Fruit fly (Drosophila melanogaster): ENCODE results near the gene Exo84.

Gene Exo84

DNA sequence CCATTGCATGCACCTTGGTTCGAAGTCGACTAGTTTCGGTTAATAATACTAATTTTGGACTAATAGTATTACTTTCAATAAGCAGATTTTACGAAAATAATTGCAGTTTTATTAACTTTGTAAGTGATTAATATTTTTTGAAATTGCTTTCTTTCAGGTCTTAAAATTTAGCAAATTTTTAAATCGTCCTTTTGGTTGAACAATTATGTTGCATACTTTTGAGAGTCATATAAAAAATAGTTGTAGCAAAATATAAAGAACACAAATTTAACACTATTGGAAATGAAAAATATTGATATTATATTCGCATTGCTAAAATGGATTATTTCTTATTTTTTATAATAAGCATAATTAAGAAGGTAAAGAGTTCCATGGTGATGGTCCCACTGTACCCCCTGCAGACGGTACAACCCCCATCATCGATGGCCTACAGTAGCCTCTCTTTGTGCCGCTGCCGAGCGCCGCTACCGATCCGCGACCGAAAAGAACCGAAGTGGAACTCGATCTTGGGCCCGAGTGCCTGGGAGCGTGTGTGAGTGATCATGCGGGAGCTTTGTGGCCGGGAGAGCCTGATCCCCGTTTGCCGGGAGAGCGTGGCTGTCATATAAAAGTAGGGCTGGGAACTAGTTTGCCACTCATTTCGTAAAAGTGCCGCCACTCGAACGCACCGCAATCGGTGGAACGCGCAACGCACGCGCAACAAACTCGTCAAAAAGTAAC lies 30.7 kb downstream of the Exo84 start (continued):
- TF ChIP-seq slou (GFP tag; optimal IDR thresholded peaks at IDR 0.05), result peak; percentile 84
- peak; percentile 84 for TF ChIP-seq Hand (GFP tag; optimal IDR thresholded peaks at IDR 0.05)
- peak in 1 of 2 experiments; percentile 10 for TF ChIP-seq tll (GFP tag; optimal IDR thresholded peaks at IDR 0.05)
- TF ChIP-seq Lim3 (GFP tag; IDR thresholded peaks at IDR 0.05), result peak; percentile 56; the same call in 1 of the 2 replicates
- peak; percentile 82 for TF ChIP-seq CG6683 (GFP tag; optimal IDR thresholded peaks at IDR 0.05)
- TF ChIP-seq jumu (GFP tag; optimal IDR thresholded peaks at IDR 0.05), result peak; percentile 74
- peak; percentile 74 for TF ChIP-seq onecut (GFP tag; IDR thresholded peaks at IDR 0.05)
- peak; percentile 89 for TF ChIP-seq CG12942 (GFP tag; optimal IDR thresholded peaks at IDR 0.05)
- TF ChIP-seq CG17829 (tag; optimal IDR thresholded peaks at IDR 0.05), result peak; percentile 96
- TF ChIP-seq kah (GFP tag; optimal IDR thresholded peaks at IDR 0.05), result peak; percentile 80
- peak; percentile 67 for TF ChIP-seq en (GFP tag; optimal IDR thresholded peaks at IDR 0.05)
- no peak for TF ChIP-seq stwl (tag; optimal IDR thresholded peaks at IDR 0.05)
- peak; percentile 52; the same call in 1 of the 3 replicates for TF ChIP-seq ken (GFP tag; IDR thresholded peaks at IDR 0.05)
- TF ChIP-seq Trl (optimal IDR thresholded peaks at IDR 0.05), result peak; percentile 57 to 80
- TF ChIP-seq Trl (GFP tag; optimal IDR thresholded peaks at IDR 0.05), result peak; percentile 72
- peak; percentile 81 for TF ChIP-seq CG12219 (GFP tag; optimal IDR thresholded peaks at IDR 0.05)
- peak; percentile 74 for TF ChIP-seq vvl (GFP tag; IDR thresholded peaks at IDR 0.05)
- TF ChIP-seq dmrt99B (tag; optimal IDR thresholded peaks at IDR 0.05), result peak; percentile 97
- peak; percentile 50 for TF ChIP-seq CG1603 (tag; optimal IDR thresholded peaks at IDR 0.05)
- peak; percentile 13; the same call in 2 of the 3 replicates for TF ChIP-seq ci (GFP tag; IDR thresholded peaks at IDR 0.05)
- peak; percentile 97 for TF ChIP-seq az2 (GFP tag; optimal IDR thresholded peaks at IDR 0.05)
- peak; percentile 88 for TF ChIP-seq ewg (GFP tag; optimal IDR thresholded peaks at IDR 0.05)
- peak; percentile 92 for TF ChIP-seq lmd (GFP tag; IDR thresholded peaks at IDR 0.05)
- TF ChIP-seq salm (tag; optimal IDR thresholded peaks at IDR 0.05), result peak; percentile 88
- peak; percentile 87 for TF ChIP-seq CG6854 (GFP tag; optimal IDR thresholded peaks at IDR 0.05)
- peak; percentile 95 for TF ChIP-seq Atf-2 (GFP tag; optimal IDR thresholded peaks at IDR 0.05)
- peak; percentile 77; the same call in 2 of the 3 replicates for TF ChIP-seq CG11560 (tag; IDR thresholded peaks at IDR 0.05)
- TF ChIP-seq D (optimal IDR thresholded peaks at IDR 0.05), result no peak
- peak; percentile 98 for TF ChIP-seq D (GFP tag; optimal IDR thresholded peaks at IDR 0.05)
- peak; percentile 60; the same call in 1 of the 3 replicates for TF ChIP-seq hb (GFP tag; IDR thresholded peaks at IDR 0.05; ENCODE audit: partially characterized antibody)
- peak; percentile 88 for TF ChIP-seq lab (GFP tag; optimal IDR thresholded peaks at IDR 0.05)
- peak; percentile 94 for TF ChIP-seq trem (tag; optimal IDR thresholded peaks at IDR 0.05)
- peak; percentile 88 for TF ChIP-seq Mes4 (GFP tag; optimal IDR thresholded peaks at IDR 0.05)
- 0 out of 2 replicates have a peak, but pooled peaks have one; percentile 46 for TF ChIP-seq CG5953 (GFP tag; IDR thresholded peaks at IDR 0.05)
- TF ChIP-seq Gsc (GFP tag; IDR thresholded peaks at IDR 0.05), result peak; percentile 73
- TF ChIP-seq MBD-R2 (GFP tag; IDR thresholded peaks at IDR 0.05), result no peak
- peak; percentile 7; the same call in 1 of the 3 replicates for TF ChIP-seq CG6791 (GFP tag; IDR thresholded peaks at IDR 0.05; ENCODE audit: partially characterized antibody)
- TF ChIP-seq Hr78 (GFP tag; optimal IDR thresholded peaks at IDR 0.05), result peak in 1 of 2 experiments; percentile 55
- TF ChIP-seq CG12659 (GFP tag; optimal IDR thresholded peaks at IDR 0.05), result peak; percentile 97
- TF ChIP-seq cas (GFP tag; IDR thresholded peaks at IDR 0.05), result 0 out of 2 replicates have a peak, but pooled peaks have one; percentile 38
- peak; percentile 94 for TF ChIP-seq CG15269 (tag; optimal IDR thresholded peaks at IDR 0.05)
- TF ChIP-seq zfh2 (GFP tag; optimal IDR thresholded peaks at IDR 0.05), result peak; percentile 51
- TF ChIP-seq ap (GFP tag; IDR thresholded peaks at IDR 0.05), result peak; percentile 75
- peak; percentile 94 for TF ChIP-seq CG10147 (GFP tag; optimal IDR thresholded peaks at IDR 0.05)
- TF ChIP-seq kni (GFP tag; optimal IDR thresholded peaks at IDR 0.05), result peak; percentile 84
- TF ChIP-seq Sry-δ (GFP tag; optimal IDR thresholded peaks at IDR 0.05), result peak; percentile 41
- TF ChIP-seq zen (tag; optimal IDR thresholded peaks at IDR 0.05), result peak; percentile 87
- TF ChIP-seq Lpt (GFP tag; optimal IDR thresholded peaks at IDR 0.05), result no peak
- peak; percentile 96 for TF ChIP-seq bcd (GFP tag; optimal IDR thresholded peaks at IDR 0.05)

Measured in whole organism, embryonic.